Fruit fly (Drosophila melanogaster) whole organism, embryonic: ENCODE results near the gene Catsup.
A peak's percentile ranks its signal among the peaks of the same experiment; 100 is the strongest.

ENCODE experiments used
- Ada2b ChIP-seq: fragments of 200-800 bp; sonication (Bioruptor generic); IDR thresholded peaks from 2 replicates; pipeline ENCODE4 v1.3.6; 2022; ENCODE audit warnings: missing biosample characterization, missing genetic modification characterization
- CG10654 ChIP-seq: fragments of 200-800 bp; sonication (Bioruptor generic); optimal IDR thresholded peaks from 2 replicates; lab custom pipeline; 2016; ENCODE audit warnings: missing biosample characterization, missing genetic modification characterization
- CG10959 ChIP-seq: fragments of 200-800 bp; sonication (Bioruptor generic); IDR thresholded peaks from 2 replicates; pipeline ENCODE4 v1.3.6; 2022; ENCODE audit warnings: missing biosample characterization, missing genetic modification characterization
- CG10979 ChIP-seq: fragments of 200-800 bp; sonication (Bioruptor generic); optimal IDR thresholded peaks from 2 replicates; lab custom pipeline; 2018; ENCODE audit warnings: missing biosample characterization, mild to moderate bottlenecking, missing genetic modification characterization, moderate library complexity
- CG12391 ChIP-seq: fragments of 200-800 bp; sonication (Bioruptor generic); optimal IDR thresholded peaks from 3 replicates; lab custom pipeline; 2018; ENCODE audit warnings: missing biosample characterization, mild to moderate bottlenecking, missing genetic modification characterization, moderate library complexity
- CG12744 ChIP-seq: fragments of 200-800 bp; sonication (Bioruptor generic); optimal IDR thresholded peaks from 2 replicates; lab custom pipeline; 2016; ENCODE audit warnings: missing biosample characterization, missing genetic modification characterization
- CG15696 ChIP-seq: fragments of 200-800 bp; sonication (Bioruptor generic); optimal IDR thresholded peaks from 2 replicates; lab custom pipeline; 2019; ENCODE audit warnings: missing biosample characterization, mild to moderate bottlenecking, missing genetic modification characterization, moderate library complexity
- CG17328 ChIP-seq: fragments of 200-800 bp; sonication (Bioruptor generic); IDR thresholded peaks from 2 replicates; pipeline ENCODE4 v1.3.6; 2022; ENCODE audit warnings: missing biosample characterization, missing genetic modification characterization
- CG17361 ChIP-seq: fragments of 200-800 bp; sonication (Bioruptor generic); IDR thresholded peaks from 3 replicates; pipeline ENCODE4 v1.3.6; 2022; ENCODE audit warnings: missing biosample characterization, missing genetic modification characterization
- CG32772 ChIP-seq: fragments of 200-800 bp; sonication (Bioruptor generic); IDR thresholded peaks from 2 replicates; pipeline ENCODE4 v1.3.6; 2022; ENCODE audit warnings: missing biosample characterization, missing genetic modification characterization
- CG33213 ChIP-seq: fragments of 200-800 bp; sonication (Bioruptor generic); optimal IDR thresholded peaks from 3 replicates; lab custom pipeline; 2016; ENCODE audit warnings: missing biosample characterization, missing genetic modification characterization
- CG3995 ChIP-seq: fragments of 200-800 bp; sonication (Bioruptor generic); optimal IDR thresholded peaks from 3 replicates; lab custom pipeline; 2016; ENCODE audit warnings: missing biosample characterization, missing genetic modification characterization
- CG4707 ChIP-seq: fragments of 200-800 bp; sonication (Bioruptor generic); optimal IDR thresholded peaks from 2 replicates; lab custom pipeline; 2018; ENCODE audit warnings: missing biosample characterization, mild to moderate bottlenecking, missing genetic modification characterization, moderate library complexity
- CG6175 ChIP-seq: fragments of 200-800 bp; sonication (Bioruptor generic); IDR thresholded peaks from 3 replicates; pipeline ENCODE4 v1.3.6; 2022; ENCODE audit warnings: missing biosample characterization, missing genetic modification characterization
- CG6254 ChIP-seq: fragments of 200-800 bp; sonication (Bioruptor generic); optimal IDR thresholded peaks from 3 replicates; lab custom pipeline; 2017; ENCODE audit warnings: mild to moderate bottlenecking, missing biosample characterization, missing genetic modification reagents, missing genetic modification characterization
- CG6791 ChIP-seq: fragments of 200-800 bp; sonication (Bioruptor generic); IDR thresholded peaks from 3 replicates; pipeline ENCODE4 v1.3.6; 2022; ENCODE audit warnings: missing biosample characterization, missing genetic modification characterization; ENCODE audit not compliant: partially characterized antibody
- CG7271 ChIP-seq: fragments of 200-800 bp; sonication (Bioruptor generic); optimal IDR thresholded peaks from 2 replicates; lab custom pipeline; 2018; ENCODE audit warnings: missing biosample characterization, mild to moderate bottlenecking, missing genetic modification characterization, moderate library complexity
- CG8924 ChIP-seq: fragments of 200-800 bp; optimal IDR thresholded peaks from 3 replicates; lab custom pipeline; 2019; ENCODE audit warnings: missing biosample characterization, mild to moderate bottlenecking, missing genetic modification characterization, moderate library complexity
- Fer1 ChIP-seq: fragments of 200-800 bp; sonication (Bioruptor generic); optimal IDR thresholded peaks from 2 replicates; lab custom pipeline; 2017; ENCODE audit warnings: missing biosample characterization, mild to moderate bottlenecking, missing genetic modification characterization
- Hand ChIP-seq: fragments of 200-800 bp; sonication (Bioruptor generic); optimal IDR thresholded peaks from 2 replicates; lab custom pipeline; 2017; ENCODE audit warnings: mild to moderate bottlenecking, missing biosample characterization, missing genetic modification reagents, missing genetic modification characterization
- Hr3 ChIP-seq: fragments of 200-800 bp; sonication (Bioruptor generic); optimal IDR thresholded peaks from 3 replicates; lab custom pipeline; 2016; ENCODE audit warnings: missing biosample characterization, missing genetic modification characterization
- NfI ChIP-seq: fragments of 200-800 bp; sonication (Bioruptor generic); optimal IDR thresholded peaks from 3 replicates; lab custom pipeline; 2018; ENCODE audit warnings: missing biosample characterization, mild to moderate bottlenecking, missing genetic modification characterization, moderate library complexity
- Oli ChIP-seq: fragments of 200-800 bp; sonication (Bioruptor generic); optimal IDR thresholded peaks from 2 replicates; lab custom pipeline; 2018; ENCODE audit warnings: missing biosample characterization, mild to moderate bottlenecking, missing genetic modification characterization, moderate library complexity
- Side ChIP-seq: fragments of 200-800 bp; sonication (Bioruptor generic); optimal IDR thresholded peaks from 2 replicates; lab custom pipeline; 2016; ENCODE audit warnings: missing biosample characterization, missing genetic modification characterization
- Sin3A ChIP-seq: fragments of >200 bp; optimal IDR thresholded peaks from 2 replicates; lab custom pipeline; 2018
- Xrp1 ChIP-seq: fragments of 200-800 bp; sonication (Bioruptor generic); IDR thresholded peaks from 2 replicates; pipeline ENCODE4 v1.3.6; 2022; ENCODE audit warnings: missing biosample characterization, missing genetic modification characterization
- YL-1 ChIP-seq: fragments of 200-800 bp; sonication (Bioruptor generic); optimal IDR thresholded peaks from 3 replicates; lab custom pipeline; 2017; ENCODE audit warnings: missing biosample characterization, mild to moderate bottlenecking, missing genetic modification characterization
- ase ChIP-seq: fragments of 200-800 bp; sonication (Bioruptor generic); IDR thresholded peaks from 3 replicates; pipeline ENCODE4 v1.3.6; 2022; ENCODE audit warnings: missing biosample characterization, missing genetic modification characterization
- az2 ChIP-seq: fragments of 200-800 bp; sonication (Bioruptor generic); optimal IDR thresholded peaks from 3 replicates; lab custom pipeline; 2016; ENCODE audit warnings: missing biosample characterization, missing genetic modification characterization
- dan ChIP-seq: fragments of 200-800 bp; sonication (Bioruptor generic); IDR thresholded peaks from 2 replicates; pipeline ENCODE4 v1.3.6; 2022; ENCODE audit warnings: missing biosample characterization, missing genetic modification characterization
- dysf ChIP-seq: fragments of 200-800 bp; sonication (Bioruptor generic); IDR thresholded peaks from 3 replicates; pipeline ENCODE4 v1.3.6; 2022; ENCODE audit warnings: missing biosample characterization, missing genetic modification characterization
- gcm ChIP-seq: fragments of 200-800 bp; sonication (Bioruptor generic); optimal IDR thresholded peaks from 2 replicates; lab custom pipeline; 2019; ENCODE audit warnings: missing biosample characterization, mild to moderate bottlenecking, missing genetic modification characterization, moderate library complexity
- knrl ChIP-seq: fragments of 200-800 bp; sonication (Bioruptor generic); IDR thresholded peaks from 3 replicates; pipeline ENCODE4 v1.3.6; 2022; ENCODE audit warnings: missing biosample characterization, missing genetic modification characterization; ENCODE audit not compliant: partially characterized antibody
- lilli ChIP-seq: fragments of 200-800 bp; sonication (Bioruptor generic); optimal IDR thresholded peaks from 3 replicates; lab custom pipeline; 2016; ENCODE audit warnings: missing biosample characterization, missing genetic modification characterization
- lola ChIP-seq, 3 experiments: fragments of >200 bp in 2 of 3; fragments of 200-800 bp in 1 of 3; sonication (Bioruptor generic) in 1 of 3; optimal IDR thresholded peaks; 2 replicates each; lab custom pipeline; 2017 to 2019; ENCODE audit warnings: missing biosample characterization in 3 of 3, missing genetic modification characterization in 3 of 3, mild to moderate bottlenecking in 1 of 3, moderate library complexity in 1 of 3
- phol ChIP-seq: fragments of 200-800 bp; sonication (Bioruptor generic); optimal IDR thresholded peaks from 3 replicates; lab custom pipeline; 2018; ENCODE audit warnings: missing biosample characterization, mild to moderate bottlenecking, missing genetic modification characterization, moderate library complexity
- pzg ChIP-seq: fragments of 200-800 bp; sonication (Bioruptor generic); optimal IDR thresholded peaks from 3 replicates; lab custom pipeline; 2018; ENCODE audit warnings: missing biosample characterization, mild to moderate bottlenecking, missing genetic modification characterization, moderate library complexity
- run ChIP-seq: fragments of 200-800 bp; sonication (Bioruptor generic); optimal IDR thresholded peaks from 3 replicates; lab custom pipeline; 2018; ENCODE audit warnings: missing biosample characterization, mild to moderate bottlenecking, missing genetic modification characterization
- slbo ChIP-seq: fragments of 200-800 bp; sonication (Bioruptor generic); IDR thresholded peaks from 2 replicates; pipeline ENCODE4 v1.3.6; 2022; ENCODE audit warnings: missing biosample characterization, missing genetic modification characterization
- so ChIP-seq: fragments of 200-800 bp; sonication (Bioruptor generic); IDR thresholded peaks from 3 replicates; pipeline ENCODE4 v1.3.6; 2022; ENCODE audit warnings: missing biosample characterization, missing genetic modification characterization
- tgo ChIP-seq: fragments of 200-800 bp; sonication (Bioruptor generic); IDR thresholded peaks from 3 replicates; pipeline ENCODE4 v1.3.6; 2022; ENCODE audit warnings: missing biosample characterization, missing genetic modification characterization
- zfh1 ChIP-seq: fragments of 200-800 bp; sonication (Bioruptor generic); IDR thresholded peaks from 3 replicates; pipeline ENCODE4 v1.3.6; 2022; ENCODE audit warnings: missing biosample characterization, missing genetic modification characterization

The Catsup gene

DNA sequence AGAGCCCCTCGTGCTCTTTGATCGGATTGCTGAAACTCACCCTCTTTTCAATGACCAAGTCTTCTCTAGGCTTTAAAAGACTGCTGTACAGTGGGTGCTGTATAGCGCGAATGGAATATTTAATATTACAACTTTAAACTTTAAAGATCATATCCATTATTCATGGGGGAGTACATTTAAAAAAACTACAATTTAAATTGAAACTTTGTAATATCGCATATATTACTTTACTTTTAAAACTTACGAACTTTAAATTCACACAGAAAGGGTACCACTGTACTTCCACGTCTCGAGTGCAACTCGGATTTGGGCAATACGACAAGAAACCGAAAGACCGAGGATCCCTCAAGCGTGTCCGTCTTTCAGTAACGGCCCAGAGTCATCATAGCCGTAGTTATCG is 17.3 kb downstream of the Catsup start, which contains the start of gene Phlpp (continued):
- TF ChIP-seq CG6254 (peak; percentile 68), Side (GFP tag; lab: Kevin White, UChicago) (peak; percentile 23), Oli (tag; lab: Kevin White, UChicago) (peak; percentile 45), tgo (GFP tag; lab: Robert Waterston, UW) (peak; percentile 68), dan (GFP tag; lab: Robert Waterston, UW) (no peak), Hand (GFP tag; lab: Kevin White, UChicago) (no peak), Fer1 (GFP tag; lab: Kevin White, UChicago) (peak; percentile 25), knrl (GFP tag; lab: Robert Waterston, UW) (no peak), run (no peak), CG7271 (tag; lab: Kevin White, UChicago) (no peak), CG6791 (no peak), phol (tag; lab: Kevin White, UChicago) (peak; percentile 74), CG6175 (GFP tag; lab: Robert Waterston, UW) (no peak), az2 (GFP tag; lab: Kevin White, UChicago) (peak; percentile 36), so (GFP tag; lab: Robert Waterston, UW) (peak; percentile 77; the same call in 2 of the 3 replicates), CG10654 (peak; percentile 9), lola (GFP tag; optimal IDR thresholded peaks at IDR 0.05; lab: Kevin White, UChicago) (peak in 1 of 3 experiments; percentile 46), Xrp1 (GFP tag; lab: Robert Waterston, UW) (peak; percentile 89), Hr3 (GFP tag; lab: Kevin White, UChicago) (peak; percentile 4), CG10979 (tag; lab: Kevin White, UChicago) (peak; percentile 83), CG12391 (tag; lab: Kevin White, UChicago) (peak; percentile 41), CG12744 (GFP tag; lab: Kevin White, UChicago) (no peak), CG3995 (GFP tag; lab: Kevin White, UChicago) (no peak), slbo (GFP tag; lab: Robert Waterston, UW) (no peak), gcm (GFP tag; lab: Kevin White, UChicago) (peak; percentile 8), CG4707 (GFP tag; lab: Kevin White, UChicago) (peak; percentile 61), lilli (GFP tag; lab: Kevin White, UChicago) (peak; percentile 55), pzg (GFP tag; lab: Kevin White, UChicago) (no peak), dysf (GFP tag; lab: Robert Waterston, UW) (peak; percentile 69), zfh1 (GFP tag; lab: Robert Waterston, UW) (peak; percentile 83), Sin3A (lab: Kevin White, UChicago) (no peak), CG33213 (GFP tag; lab: Kevin White, UChicago) (no peak), CG8924 (peak; percentile 40), ase (GFP tag; lab: Robert Waterston, UW) (peak; percentile 47; the same call in 1 of the 3 replicates), Ada2b (GFP tag; lab: Robert Waterston, UW) (peak; percentile 70), CG17361 (GFP tag; lab: Robert Waterston, UW) (peak; percentile 72), CG32772 (GFP tag; lab: Robert Waterston, UW) (peak; percentile 36; the same call in 1 of the 2 replicates), CG15696 (peak; percentile 60), CG10959 (GFP tag; lab: Robert Waterston, UW) (peak; percentile 71), YL-1 (GFP tag; lab: Kevin White, UChicago) (no peak), NfI (GFP tag; lab: Kevin White, UChicago) (no peak), CG17328 (GFP tag; lab: Robert Waterston, UW) (peak; percentile 71)
